Worm (Caenorhabditis elegans) whole organism, early embryonic: ENCODE results near the gene Y105C5B.3.

Source experiments
- B0310.2 ChIP-seq: sonication (generic microtip); optimal IDR thresholded peaks from 2 replicates; lab custom pipeline; 2016; ENCODE audit warnings: mild to moderate bottlenecking, missing genetic modification characterization, missing compliant biosample characterization
- F13C5.2 ChIP-seq: sonication (generic microtip); optimal IDR thresholded peaks from 2 replicates; lab custom pipeline; 2017; ENCODE audit warnings: mild to moderate bottlenecking, missing genetic modification characterization, inconsistent platforms, missing compliant biosample characterization
- aly-1 ChIP-seq: sonication (generic microtip); optimal IDR thresholded peaks from 2 replicates; lab custom pipeline; 2016; ENCODE audit warnings: missing genetic modification characterization, missing compliant biosample characterization
- ama-1 ChIP-seq: fragments of 150-350 bp; optimal IDR thresholded peaks from 2 replicates; lab custom pipeline; 2014
- ceh-13 ChIP-seq: fragments of 200-800 bp; sonication (Bioruptor generic); optimal IDR thresholded peaks from 2 replicates; lab custom pipeline; 2018; ENCODE audit warnings: mild to moderate bottlenecking, missing genetic modification characterization, missing compliant biosample characterization
- ceh-36 ChIP-seq: sonication (generic microtip); optimal IDR thresholded peaks from 2 replicates; lab custom pipeline; 2016; ENCODE audit warnings: missing genetic modification characterization, inconsistent platforms, missing compliant biosample characterization
- ets-7 ChIP-seq: sonication (generic microtip); optimal IDR thresholded peaks from 2 replicates; lab custom pipeline; 2016; ENCODE audit warnings: missing genotype, missing genetic modification characterization, missing compliant biosample characterization
- flt-1 ChIP-seq: fragments of 200-800 bp; sonication (Bioruptor generic); IDR thresholded peaks from 2 replicates; pipeline ENCODE4 v1.3.6; 2022; ENCODE audit warnings: missing genetic modification characterization, missing compliant biosample characterization
- hmbx-1 ChIP-seq: sonication (generic microtip); optimal IDR thresholded peaks from 2 replicates; lab custom pipeline; 2016; ENCODE audit warnings: mild to moderate bottlenecking, missing genetic modification characterization, missing compliant biosample characterization
- hmg-4 ChIP-seq: fragments of 200-800 bp; sonication (Bioruptor generic); optimal IDR thresholded peaks from 2 replicates; lab custom pipeline; 2018; ENCODE audit warnings: mild to moderate bottlenecking, missing genetic modification characterization, missing compliant biosample characterization
- hnd-1 ChIP-seq: sonication (generic microtip); optimal IDR thresholded peaks from 2 replicates; lab custom pipeline; 2016; ENCODE audit warnings: missing genetic modification characterization, missing compliant biosample characterization
- pes-1 ChIP-seq: fragments of 200-800 bp; sonication (Bioruptor generic); IDR thresholded peaks from 2 replicates; pipeline ENCODE4 v1.3.6; 2022; ENCODE audit warnings: missing genetic modification reagents, missing genetic modification characterization, missing compliant biosample characterization
- scrt-1 ChIP-seq: fragments of 200-800 bp; sonication (Bioruptor generic); IDR thresholded peaks from 2 replicates; pipeline ENCODE4 v1.3.6; 2022; ENCODE audit warnings: missing genetic modification characterization, missing compliant biosample characterization
- sea-1 ChIP-seq: fragments of 200-800 bp; sonication (Bioruptor generic); conservative IDR thresholded peaks from 2 replicates; pipeline ENCODE4 v1.3.6; 2022; ENCODE audit warnings: missing genetic modification characterization, missing compliant biosample characterization
- tbx-11 ChIP-seq: fragments of 200-800 bp; sonication (Bioruptor generic); IDR thresholded peaks from 2 replicates; pipeline ENCODE4 v1.3.6; 2022; ENCODE audit warnings: missing genetic modification characterization, missing compliant biosample characterization
- tbx-37 ChIP-seq: fragments of 200-800 bp; sonication (Bioruptor generic); conservative IDR thresholded peaks from 2 replicates; pipeline ENCODE4 v1.3.6; 2022; ENCODE audit warnings: missing genetic modification reagents, missing genetic modification characterization, missing compliant biosample characterization
- tra-4 ChIP-seq: sonication (generic microtip); optimal IDR thresholded peaks from 2 replicates; lab custom pipeline; 2017; ENCODE audit warnings: missing genetic modification characterization, missing compliant biosample characterization

Gene Y105C5B.3

ce11 chrIV:15900158-15900557 is 16.1 kb downstream of the Y105C5B.3 start:
- TF ChIP-seq hmg-4 (GFP tag; lab: Kevin White, UChicago) (no peak), ceh-36 (tag; lab: Kevin White, UChicago) (no peak), F13C5.2 (tag; lab: Kevin White, UChicago) (no peak), B0310.2 (no peak), ets-7 (tag; lab: Kevin White, UChicago) (no peak), ama-1 (lab: Kevin White, UChicago) (no peak), hmbx-1 (tag; lab: Kevin White, UChicago) (no peak), sea-1 (GFP tag; lab: Robert Waterston, UW) (no peak), tra-4 (tag; lab: Kevin White, UChicago) (no peak), tbx-11 (GFP tag; lab: Robert Waterston, UW) (no peak), pes-1 (GFP tag; lab: Robert Waterston, UW) (no peak), flt-1 (GFP tag; lab: Robert Waterston, UW) (no peak), scrt-1 (no peak), hnd-1 (tag; lab: Kevin White, UChicago) (no peak), ceh-13 (GFP tag; lab: Kevin White, UChicago) (no peak)

ce11 chrIV:15901123-15901522 is 17.1 kb downstream of the Y105C5B.3 start, which contains the start of gene Y105C5B.5:
TSS of gene Y105C5B.5 (minus strand) at chrIV:15901225.
- no peak for TF ChIP-seq ama-1 (lab: Kevin White, UChicago)
- TF ChIP-seq aly-1 (tag; lab: Kevin White, UChicago), result no peak
- no peak for TF ChIP-seq F13C5.2 (tag; lab: Kevin White, UChicago)
- TF ChIP-seq hmbx-1 (tag; lab: Kevin White, UChicago), result no peak
- TF ChIP-seq flt-1 (GFP tag; lab: Robert Waterston, UW), result no peak
- TF ChIP-seq scrt-1, result no peak
- no peak for TF ChIP-seq ceh-13 (GFP tag; lab: Kevin White, UChicago)
- no peak for TF ChIP-seq tra-4 (tag; lab: Kevin White, UChicago)
- no peak for TF ChIP-seq tbx-37 (GFP tag; lab: Robert Waterston, UW)
- TF ChIP-seq ceh-36 (tag; lab: Kevin White, UChicago), result no peak
- no peak for TF ChIP-seq hnd-1 (tag; lab: Kevin White, UChicago)
- no peak for TF ChIP-seq ets-7 (tag; lab: Kevin White, UChicago)
- no peak for TF ChIP-seq B0310.2
- no peak for TF ChIP-seq sea-1 (GFP tag; lab: Robert Waterston, UW)
- no peak for TF ChIP-seq pes-1 (GFP tag; lab: Robert Waterston, UW)
- no peak for TF ChIP-seq tbx-11 (GFP tag; lab: Robert Waterston, UW)
- TF ChIP-seq hmg-4 (GFP tag; lab: Kevin White, UChicago), result no peak

- TF ChIP-seq tbx-37 (GFP tag; lab: Robert Waterston, UW) (no peak), tbx-11 (GFP tag; lab: Robert Waterston, UW) (no peak), sea-1 (GFP tag; lab: Robert Waterston, UW) (no peak), flt-1 (GFP tag; lab: Robert Waterston, UW) (no peak), aly-1 (tag; lab: Kevin White, UChicago) (no peak)
Measured at ce11 chrIV:15906059-15906632, 22.1 kb downstream of the Y105C5B.3 start, which contains the start of gene srv-15. TSS of gene srv-15 (plus strand) at chrIV:15906582.

- no peak for TF ChIP-seq hmg-4 (GFP tag; lab: Kevin White, UChicago)
- TF ChIP-seq B0310.2, result no peak
- no peak for TF ChIP-seq ets-7 (tag; lab: Kevin White, UChicago)
- TF ChIP-seq ceh-36 (tag; lab: Kevin White, UChicago), result no peak
- no peak for TF ChIP-seq hnd-1 (tag; lab: Kevin White, UChicago)
- TF ChIP-seq scrt-1, result no peak
- TF ChIP-seq hmbx-1 (tag; lab: Kevin White, UChicago), result no peak
- TF ChIP-seq tbx-11 (GFP tag; lab: Robert Waterston, UW), result no peak
- no peak for TF ChIP-seq flt-1 (GFP tag; lab: Robert Waterston, UW)
- no peak for TF ChIP-seq ceh-13 (GFP tag; lab: Kevin White, UChicago)
- TF ChIP-seq sea-1 (GFP tag; lab: Robert Waterston, UW), result no peak
- TF ChIP-seq F13C5.2 (tag; lab: Kevin White, UChicago), result no peak
- no peak for TF ChIP-seq pes-1 (GFP tag; lab: Robert Waterston, UW)
- no peak for TF ChIP-seq aly-1 (tag; lab: Kevin White, UChicago)
- no peak for TF ChIP-seq ama-1 (lab: Kevin White, UChicago)
Measured at ce11 chrIV:15908251-15908650, 24.2 kb downstream of the Y105C5B.3 start.

- no peak for TF ChIP-seq sea-1 (GFP tag; lab: Robert Waterston, UW)
- no peak for TF ChIP-seq flt-1 (GFP tag; lab: Robert Waterston, UW)
Measured at ce11 chrIV:15915061-15915460, 31.0 kb downstream of the Y105C5B.3 start.

- TF ChIP-seq hmg-4 (GFP tag; lab: Kevin White, UChicago), result no peak
- TF ChIP-seq sea-1 (GFP tag; lab: Robert Waterston, UW), result no peak
- TF ChIP-seq tbx-37 (GFP tag; lab: Robert Waterston, UW), result no peak
Measured at ce11 chrIV:15923000-15923399, 39.0 kb downstream of the Y105C5B.3 start.

- TF ChIP-seq scrt-1, result no peak
- TF ChIP-seq ceh-13 (GFP tag; lab: Kevin White, UChicago), result no peak
- TF ChIP-seq tbx-37 (GFP tag; lab: Robert Waterston, UW), result no peak
- TF ChIP-seq hnd-1 (tag; lab: Kevin White, UChicago), result no peak
- TF ChIP-seq B0310.2, result no peak
- TF ChIP-seq hmbx-1 (tag; lab: Kevin White, UChicago), result no peak
- TF ChIP-seq pes-1 (GFP tag; lab: Robert Waterston, UW), result no peak
- no peak for TF ChIP-seq tbx-11 (GFP tag; lab: Robert Waterston, UW)
- TF ChIP-seq sea-1 (GFP tag; lab: Robert Waterston, UW), result no peak
- no peak for TF ChIP-seq ceh-36 (tag; lab: Kevin White, UChicago)
- TF ChIP-seq hmg-4 (GFP tag; lab: Kevin White, UChicago), result no peak
- no peak for TF ChIP-seq aly-1 (tag; lab: Kevin White, UChicago)
- no peak for TF ChIP-seq ama-1 (lab: Kevin White, UChicago)
- TF ChIP-seq tra-4 (tag; lab: Kevin White, UChicago), result no peak
- TF ChIP-seq flt-1 (GFP tag; lab: Robert Waterston, UW), result no peak
- no peak for TF ChIP-seq ets-7 (tag; lab: Kevin White, UChicago)
- TF ChIP-seq F13C5.2 (tag; lab: Kevin White, UChicago), result no peak
Measured at ce11 chrIV:15926746-15927145, 42.7 kb downstream of the Y105C5B.3 start, which contains the start of gene Y105C5B.8. TSS of gene Y105C5B.8 (minus strand) at chrIV:15926846.
